Worm (Caenorhabditis elegans) whole organism, L2 larva: ENCODE data around the gene Y41D4A.4.

Source experiments
- ZK546.5 ChIP-seq: sonication (generic microtip); optimal IDR thresholded peaks from 2 replicates; lab custom pipeline; 2017; ENCODE audit warnings: missing biosample characterization, missing genetic modification characterization
- ama-1 ChIP-seq: fragments of 150-350 bp; optimal IDR thresholded peaks from 2 replicates; lab custom pipeline; 2018; ENCODE audit warnings: inconsistent platforms
- blmp-1 ChIP-seq: sonication (generic microtip); optimal IDR thresholded peaks from 2 replicates; lab custom pipeline; 2017; ENCODE audit warnings: missing genetic modification characterization, mild to moderate bottlenecking, missing compliant biosample characterization, antibody characterized with exemption, moderate library complexity; ENCODE audit not compliant: insufficient read depth
- egl-27 ChIP-seq: sonication (generic microtip); optimal IDR thresholded peaks from 3 replicates; lab custom pipeline; 2017; ENCODE audit warnings: missing biosample characterization, missing genetic modification reagents, missing genetic modification characterization
- elt-1 ChIP-seq: fragments of 150-350 bp; optimal IDR thresholded peaks from 2 replicates; lab custom pipeline; 2014; ENCODE audit warnings: missing biosample characterization, missing genetic modification characterization
- mab-5 ChIP-seq: fragments of 150-350 bp; optimal IDR thresholded peaks from 2 replicates; lab custom pipeline; 2014; ENCODE audit warnings: missing biosample characterization, missing genetic modification characterization
- nhr-10 ChIP-seq: sonication (generic microtip); optimal IDR thresholded peaks from 2 replicates; lab custom pipeline; 2017; ENCODE audit warnings: missing biosample characterization, missing genetic modification characterization
- nhr-11 ChIP-seq: fragments of 150-350 bp; optimal IDR thresholded peaks from 2 replicates; lab custom pipeline; 2014; ENCODE audit warnings: missing biosample characterization, missing genetic modification characterization
- nhr-237 ChIP-seq: fragments of 150-350 bp; optimal IDR thresholded peaks from 2 replicates; lab custom pipeline; 2014; ENCODE audit warnings: missing biosample characterization, missing genetic modification characterization
- snpc-4 ChIP-seq: fragments of 150-350 bp; optimal IDR thresholded peaks from 2 replicates; lab custom pipeline; 2014; ENCODE audit warnings: missing biosample characterization, missing genetic modification characterization
- unc-39 ChIP-seq: fragments of 150-350 bp; optimal IDR thresholded peaks from 2 replicates; lab custom pipeline; 2014; ENCODE audit warnings: missing biosample characterization, missing genetic modification characterization
- zag-1 ChIP-seq: fragments of 150-350 bp; optimal IDR thresholded peaks from 2 replicates; lab custom pipeline; 2014; ENCODE audit warnings: missing biosample characterization, missing genetic modification characterization

DNA sequence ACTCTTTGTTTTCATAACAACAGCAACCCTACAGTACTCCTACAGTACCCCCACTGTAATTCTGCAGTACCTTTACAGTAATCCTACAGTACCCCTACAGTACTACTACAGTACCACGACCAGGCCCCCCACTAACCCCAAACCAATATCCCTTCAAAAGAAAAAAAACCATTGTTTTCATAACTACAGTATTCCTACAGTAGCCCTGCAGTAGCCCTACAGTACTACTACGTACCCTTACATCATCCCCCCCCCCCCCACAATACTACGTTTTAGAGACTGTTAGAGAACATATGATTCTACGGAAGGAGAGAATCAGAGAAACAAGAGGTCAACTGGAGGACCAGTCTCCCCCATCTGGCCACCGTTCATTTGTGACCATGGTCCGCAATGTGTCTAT is 7.7 kb downstream of the Y41D4A.4 start, which contains the start of gene Y41D4A.3:
- TF ChIP-seq egl-27 (tag; lab: Kevin White, UChicago) (no peak), elt-1 (tag; lab: Kevin White, UChicago) (no peak), blmp-1 (tag; lab: Kevin White, UChicago) (no peak), ZK546.5 (tag; lab: Kevin White, UChicago) (no peak), nhr-10 (tag; lab: Kevin White, UChicago) (no peak), ama-1 (lab: Kevin White, UChicago) (no peak), zag-1 (tag; lab: Kevin White, UChicago) (no peak), unc-39 (no peak), nhr-237 (tag; lab: Kevin White, UChicago) (no peak), snpc-4 (tag; lab: Kevin White, UChicago) (no peak), nhr-11 (tag; lab: Kevin White, UChicago) (no peak), mab-5 (no peak)
